Fruit fly (Drosophila melanogaster) whole organism, embryonic: Measurements from ENCODE around the gene CG14183.

Experiments used
- ATbp ChIP-seq: fragments of 200-800 bp; sonication (Bioruptor generic); optimal IDR thresholded peaks from 2 replicates; lab custom pipeline; 2017; ENCODE audit warnings: missing biosample characterization, mild to moderate bottlenecking, missing genetic modification characterization, missing genetic modification reagents
- Atf-2 ChIP-seq: fragments of 200-800 bp; sonication (Bioruptor generic); optimal IDR thresholded peaks from 2 replicates; lab custom pipeline; 2016; ENCODE audit warnings: missing biosample characterization, missing genetic modification characterization
- Bgb ChIP-seq: fragments of 200-800 bp; sonication (Bioruptor generic); IDR thresholded peaks from 2 replicates; pipeline ENCODE4 v1.3.6; 2022; ENCODE audit warnings: missing biosample characterization, missing genetic modification characterization; ENCODE audit not compliant: partially characterized antibody
- CG10321 ChIP-seq: fragments of 200-800 bp; sonication (Bioruptor generic); IDR thresholded peaks from 2 replicates; pipeline ENCODE4 v1.3.6; 2022; ENCODE audit warnings: missing biosample characterization, missing genetic modification characterization
- CG10565 ChIP-seq: fragments of 200-800 bp; sonication (Bioruptor generic); optimal IDR thresholded peaks from 3 replicates; lab custom pipeline; 2016; ENCODE audit warnings: missing biosample characterization, mild to moderate bottlenecking, missing genetic modification characterization
- CG12942 ChIP-seq: fragments of 200-800 bp; sonication (Bioruptor generic); optimal IDR thresholded peaks from 3 replicates; lab custom pipeline; 2016; ENCODE audit warnings: missing biosample characterization, missing genetic modification characterization
- CG14710 ChIP-seq: fragments of 200-800 bp; sonication (Bioruptor generic); optimal IDR thresholded peaks from 3 replicates; lab custom pipeline; 2019; ENCODE audit warnings: missing biosample characterization, mild to moderate bottlenecking, missing genetic modification characterization, moderate library complexity
- CG15479 ChIP-seq: fragments of 200-800 bp; sonication (Bioruptor generic); optimal IDR thresholded peaks from 3 replicates; lab custom pipeline; 2019; ENCODE audit warnings: missing biosample characterization, mild to moderate bottlenecking, missing genetic modification characterization, moderate library complexity
- CG15514 ChIP-seq: fragments of 200-800 bp; sonication (Bioruptor generic); optimal IDR thresholded peaks from 3 replicates; lab custom pipeline; 2017; ENCODE audit warnings: missing biosample characterization, missing genetic modification characterization, mild to moderate bottlenecking, moderate library complexity, missing genetic modification reagents
- CG17186 ChIP-seq: fragments of 200-800 bp; sonication (Bioruptor generic); optimal IDR thresholded peaks from 3 replicates; lab custom pipeline; 2017; ENCODE audit warnings: missing biosample characterization, missing genetic modification reagents, missing genetic modification characterization
- CG17912 ChIP-seq: fragments of 200-800 bp; sonication (Bioruptor generic); optimal IDR thresholded peaks from 2 replicates; lab custom pipeline; 2018; ENCODE audit warnings: missing biosample characterization, mild to moderate bottlenecking, missing genetic modification characterization
- CG18764 ChIP-seq: fragments of 200-800 bp; sonication (Bioruptor generic); optimal IDR thresholded peaks from 3 replicates; lab custom pipeline; 2016; ENCODE audit warnings: missing biosample characterization, missing genetic modification characterization
- CG2116 ChIP-seq: fragments of 200-800 bp; sonication (Bioruptor generic); optimal IDR thresholded peaks from 3 replicates; lab custom pipeline; 2018; ENCODE audit warnings: missing biosample characterization, mild to moderate bottlenecking, missing genetic modification characterization
- CG2129 ChIP-seq: fragments of 200-800 bp; sonication (Bioruptor generic); IDR thresholded peaks from 2 replicates; pipeline ENCODE4 v1.3.6; 2022; ENCODE audit warnings: missing biosample characterization, missing genetic modification characterization; ENCODE audit not compliant: partially characterized antibody
- CG30020 ChIP-seq: fragments of 200-800 bp; optimal IDR thresholded peaks from 2 replicates; lab custom pipeline; 2019; ENCODE audit warnings: missing biosample characterization, mild to moderate bottlenecking, missing genetic modification characterization, moderate library complexity
- CG31388 ChIP-seq: fragments of 200-800 bp; sonication (Bioruptor generic); optimal IDR thresholded peaks from 2 replicates; lab custom pipeline; 2016; ENCODE audit warnings: missing biosample characterization, missing genetic modification characterization
- CG32532 ChIP-seq: fragments of 200-800 bp; sonication (Bioruptor generic); IDR thresholded peaks from 2 replicates; pipeline ENCODE4 v1.3.6; 2022; ENCODE audit warnings: missing biosample characterization, missing genetic modification characterization
- CG34224 ChIP-seq: fragments of 200-800 bp; sonication (Bioruptor generic); IDR thresholded peaks from 3 replicates; pipeline ENCODE4 v1.3.6; 2022; ENCODE audit warnings: missing biosample characterization, missing genetic modification characterization; ENCODE audit not compliant: partially characterized antibody
- CG5953 ChIP-seq: fragments of 200-800 bp; sonication (Bioruptor generic); IDR thresholded peaks from 2 replicates; pipeline ENCODE4 v1.3.6; 2022; ENCODE audit warnings: missing biosample characterization, missing genetic modification characterization
- CG7987 ChIP-seq: fragments of 200-800 bp; sonication (Bioruptor generic); optimal IDR thresholded peaks from 2 replicates; lab custom pipeline; 2018; ENCODE audit warnings: missing biosample characterization, mild to moderate bottlenecking, missing genetic modification characterization, moderate library complexity
- CG8924 ChIP-seq: fragments of 200-800 bp; optimal IDR thresholded peaks from 3 replicates; lab custom pipeline; 2019; ENCODE audit warnings: missing biosample characterization, mild to moderate bottlenecking, missing genetic modification characterization, moderate library complexity
- CG9437 ChIP-seq: fragments of 200-800 bp; sonication (Bioruptor generic); optimal IDR thresholded peaks from 2 replicates; lab custom pipeline; 2018; ENCODE audit warnings: missing biosample characterization, mild to moderate bottlenecking, missing genetic modification characterization
- CG9797 ChIP-seq: fragments of 200-800 bp; sonication (Bioruptor generic); optimal IDR thresholded peaks from 3 replicates; lab custom pipeline; 2018; ENCODE audit warnings: missing biosample characterization, mild to moderate bottlenecking, missing genetic modification characterization
- E2f2 ChIP-seq: fragments of 200-800 bp; sonication (Bioruptor generic); IDR thresholded peaks from 2 replicates; pipeline ENCODE4 v1.3.6; 2022; ENCODE audit warnings: missing biosample characterization, missing genetic modification characterization
- HLH4C ChIP-seq: fragments of 200-800 bp; sonication (Bioruptor generic); IDR thresholded peaks from 3 replicates; pipeline ENCODE4 v1.3.6; 2022; ENCODE audit warnings: missing biosample characterization, missing genetic modification characterization; ENCODE audit not compliant: partially characterized antibody
- HmgZ ChIP-seq: fragments of 200-800 bp; sonication (Bioruptor generic); optimal IDR thresholded peaks from 2 replicates; lab custom pipeline; 2018; ENCODE audit warnings: missing biosample characterization, mild to moderate bottlenecking, missing genetic modification characterization
- Hr3 ChIP-seq: fragments of 200-800 bp; sonication (Bioruptor generic); optimal IDR thresholded peaks from 3 replicates; lab custom pipeline; 2016; ENCODE audit warnings: missing biosample characterization, missing genetic modification characterization
- MESR4 ChIP-seq: fragments of 200-800 bp; sonication (Bioruptor generic); optimal IDR thresholded peaks from 2 replicates; lab custom pipeline; 2018; ENCODE audit warnings: missing biosample characterization, mild to moderate bottlenecking, missing genetic modification characterization, moderate library complexity
- MTF-1 ChIP-seq: fragments of 200-800 bp; sonication (Bioruptor generic); optimal IDR thresholded peaks from 2 replicates; lab custom pipeline; 2018; ENCODE audit warnings: missing biosample characterization, mild to moderate bottlenecking, missing genetic modification characterization, borderline replicate concordance
- Mad ChIP-seq: fragments of 200-800 bp; sonication (Bioruptor generic); optimal IDR thresholded peaks from 2 replicates; lab custom pipeline; 2016; ENCODE audit warnings: missing biosample characterization, missing genetic modification characterization
- Myb ChIP-seq: fragments of 200-800 bp; sonication (Bioruptor generic); optimal IDR thresholded peaks from 2 replicates; lab custom pipeline; 2016; ENCODE audit warnings: missing biosample characterization, missing genetic modification characterization
- PHDP ChIP-seq: fragments of 200-800 bp; sonication (Bioruptor generic); optimal IDR thresholded peaks from 3 replicates; lab custom pipeline; 2018; ENCODE audit warnings: missing biosample characterization, mild to moderate bottlenecking, missing genetic modification characterization, moderate library complexity
- Sry-δ ChIP-seq: fragments of 200-800 bp; sonication (Bioruptor generic); optimal IDR thresholded peaks from 2 replicates; lab custom pipeline; 2016; ENCODE audit warnings: missing biosample characterization, missing genetic modification characterization
- amos ChIP-seq: fragments of 200-800 bp; sonication (Bioruptor generic); IDR thresholded peaks from 2 replicates; pipeline ENCODE4 v1.3.6; 2022; ENCODE audit warnings: missing biosample characterization, missing genetic modification characterization; ENCODE audit not compliant: partially characterized antibody
- ase ChIP-seq: fragments of 200-800 bp; sonication (Bioruptor generic); IDR thresholded peaks from 3 replicates; pipeline ENCODE4 v1.3.6; 2022; ENCODE audit warnings: missing biosample characterization, missing genetic modification characterization
- ato ChIP-seq: fragments of 200-800 bp; sonication (Bioruptor generic); IDR thresholded peaks from 2 replicates; pipeline ENCODE4 v1.3.6; 2022; ENCODE audit warnings: missing biosample characterization, missing genetic modification characterization; ENCODE audit not compliant: partially characterized antibody
- croc ChIP-seq: fragments of 200-800 bp; sonication (Bioruptor generic); conservative IDR thresholded peaks from 3 replicates; pipeline ENCODE4 v1.3.6; 2022; ENCODE audit warnings: missing biosample characterization, missing genetic modification characterization
- gt ChIP-seq: fragments of 200-800 bp; sonication (Bioruptor generic); IDR thresholded peaks from 2 replicates; pipeline ENCODE4 v1.3.6; 2022; ENCODE audit warnings: missing biosample characterization, missing genetic modification characterization
- hbn ChIP-seq: fragments of 200-800 bp; sonication (Bioruptor generic); IDR thresholded peaks from 2 replicates; pipeline ENCODE4 v1.3.6; 2022; ENCODE audit warnings: missing biosample characterization, missing genetic modification characterization; ENCODE audit not compliant: partially characterized antibody
- inv ChIP-seq: fragments of 200-800 bp; sonication (Bioruptor generic); IDR thresholded peaks from 2 replicates; pipeline ENCODE4 v1.3.6; 2022; ENCODE audit warnings: missing biosample characterization, missing genetic modification characterization; ENCODE audit not compliant: partially characterized antibody
- pfk ChIP-seq: fragments of 200-800 bp; sonication (Bioruptor generic); optimal IDR thresholded peaks from 2 replicates; lab custom pipeline; 2018; ENCODE audit warnings: missing biosample characterization, mild to moderate bottlenecking, missing genetic modification characterization, moderate library complexity
- sens ChIP-seq: fragments of 200-800 bp; sonication (Bioruptor generic); peaks from one replicate; lab custom pipeline; 2016; ENCODE audit warnings: missing biosample characterization, missing genetic modification characterization
- slp2 ChIP-seq: fragments of 200-800 bp; sonication (Bioruptor generic); optimal IDR thresholded peaks from 2 replicates; lab custom pipeline; 2016; ENCODE audit warnings: missing biosample characterization, missing genetic modification characterization
- so ChIP-seq: fragments of 200-800 bp; sonication (Bioruptor generic); IDR thresholded peaks from 3 replicates; pipeline ENCODE4 v1.3.6; 2022; ENCODE audit warnings: missing biosample characterization, missing genetic modification characterization
- tll ChIP-seq, 2 experiments: fragments of 200-800 bp in 1 of 2; fragments of >200 bp in 1 of 2; sonication (Bioruptor generic) in 1 of 2; optimal IDR thresholded peaks; 2 replicates each; lab custom pipeline; 2017 to 2019; ENCODE audit warnings: missing biosample characterization in 2 of 2, missing genetic modification characterization in 2 of 2, mild to moderate bottlenecking in 1 of 2, moderate library complexity in 1 of 2
- twi ChIP-seq: fragments of 200-800 bp; optimal IDR thresholded peaks from 2 replicates; lab custom pipeline; 2019; ENCODE audit warnings: missing biosample characterization, mild to moderate bottlenecking, missing genetic modification characterization, moderate library complexity
- vnd ChIP-seq: fragments of 200-800 bp; sonication (Bioruptor generic); IDR thresholded peaks from 3 replicates; pipeline ENCODE4 v1.3.6; 2022; ENCODE audit warnings: missing biosample characterization, missing genetic modification characterization; ENCODE audit not compliant: partially characterized antibody
- zen ChIP-seq: fragments of 200-800 bp; sonication (Bioruptor generic); optimal IDR thresholded peaks from 3 replicates; lab custom pipeline; 2018; ENCODE audit warnings: missing biosample characterization, mild to moderate bottlenecking, missing genetic modification characterization, moderate library complexity
- zfh2 ChIP-seq: fragments of 200-800 bp; sonication (Bioruptor generic); optimal IDR thresholded peaks from 2 replicates; lab custom pipeline; 2016; ENCODE audit warnings: missing biosample characterization, missing genetic modification characterization

Gene CG14183

dm6 chr3L:19991714-19992231 is 35.9 kb downstream of the CG14183 start, which contains the start of the genes CG7646 and Nca (continued):
- TF ChIP-seq CG15479 (peak; percentile 25), twi (tag; lab: Kevin White, UChicago) (peak; percentile 59), CG2116 (GFP tag; lab: Kevin White, UChicago) (peak; percentile 87), CG34224 (GFP tag; lab: Robert Waterston, UW) (peak; percentile 87), CG10565 (GFP tag; lab: Kevin White, UChicago) (no peak), CG7987 (peak; percentile 4), slp2 (no peak), Sry-δ (GFP tag; lab: Kevin White, UChicago) (peak; percentile 92), CG17912 (GFP tag; lab: Kevin White, UChicago) (peak; percentile 76), ato (GFP tag; lab: Robert Waterston, UW) (peak; percentile 86), tll (GFP tag; optimal IDR thresholded peaks at IDR 0.05; lab: Kevin White, UChicago) (peak in 1 of 2 experiments; percentile 52), CG9437 (GFP tag; lab: Kevin White, UChicago) (no peak), CG5953 (GFP tag; lab: Robert Waterston, UW) (no peak), amos (peak; percentile 96), CG12942 (GFP tag; lab: Kevin White, UChicago) (no peak), CG2129 (peak; percentile 69), CG10321 (no peak), HmgZ (tag; lab: Kevin White, UChicago) (peak; percentile 52), CG31388 (GFP tag; lab: Kevin White, UChicago) (no peak), CG17186 (GFP tag; lab: Kevin White, UChicago) (peak; percentile 6), CG30020 (tag; lab: Kevin White, UChicago) (peak; percentile 93), hbn (GFP tag; lab: Robert Waterston, UW) (peak; percentile 85), MTF-1 (GFP tag; lab: Kevin White, UChicago) (peak; percentile 2), ATbp (peak; percentile 27), CG18764 (GFP tag; lab: Kevin White, UChicago) (no peak), CG9797 (peak; percentile 6), HLH4C (GFP tag; lab: Robert Waterston, UW) (peak; percentile 89), sens (GFP tag; lab: Kevin White, UChicago) (peak; percentile 86), Mad (GFP tag; lab: Kevin White, UChicago) (no peak), Atf-2 (GFP tag; lab: Kevin White, UChicago) (no peak), CG32532 (GFP tag; lab: Robert Waterston, UW) (no peak), CG15514 (GFP tag; lab: Kevin White, UChicago) (peak; percentile 89), Myb (GFP tag; lab: Kevin White, UChicago) (peak; percentile 92), pfk (peak; percentile 86), zen (peak; percentile 55), croc (GFP tag; lab: Robert Waterston, UW) (no peak), CG14710 (tag; lab: Kevin White, UChicago) (peak; percentile 46), vnd (peak; percentile 90), MESR4 (GFP tag; lab: Kevin White, UChicago) (peak; percentile 89), Hr3 (GFP tag; lab: Kevin White, UChicago) (no peak), CG8924 (peak; percentile 50), Bgb (GFP tag; lab: Robert Waterston, UW) (peak; percentile 96), inv (peak; percentile 92), zfh2 (GFP tag; lab: Kevin White, UChicago) (peak; percentile 38), so (no peak), gt (GFP tag; lab: Robert Waterston, UW) (no peak), ase (GFP tag; lab: Robert Waterston, UW) (no peak), E2f2 (peak; percentile 73), PHDP (no peak)
